Worm (Caenorhabditis elegans) whole organism, L1 larva: ENCODE measurements around the gene clec-67.

ENCODE experiments used
- C04F5.9 ChIP-seq: sonication (generic microtip); optimal IDR thresholded peaks from 2 replicates; lab custom pipeline; 2016; ENCODE audit warnings: missing genetic modification characterization, missing compliant biosample characterization
- C16A3.4 ChIP-seq: fragments of 150-350 bp; optimal IDR thresholded peaks from 2 replicates; lab custom pipeline; 2014; ENCODE audit warnings: missing biosample characterization, missing genetic modification characterization
- aha-1 ChIP-seq: fragments of 150-350 bp; optimal IDR thresholded peaks from 2 replicates; lab custom pipeline; 2014; ENCODE audit warnings: missing biosample characterization, missing genetic modification characterization
- alr-1 ChIP-seq: fragments of 200-800 bp; sonication (Bioruptor generic); optimal IDR thresholded peaks from 2 replicates; lab custom pipeline; 2018; ENCODE audit warnings: borderline replicate concordance, mild to moderate bottlenecking, missing genetic modification characterization, missing compliant biosample characterization
- blmp-1 ChIP-seq: fragments of 150-350 bp; optimal IDR thresholded peaks from 2 replicates; lab custom pipeline; 2014; ENCODE audit warnings: missing biosample characterization, missing genetic modification characterization
- dpl-1 ChIP-seq, 3 experiments: fragments of 150-350 bp in 2 of 3; sonication (generic microtip) in 1 of 3; optimal IDR thresholded peaks; 2 replicates each; lab custom pipeline; 2014 to 2017; ENCODE audit warnings: missing biosample characterization in 3 of 3, missing genetic modification characterization in 3 of 3, missing genetic modification reagents in 3 of 3
- dsc-1 ChIP-seq: sonication (generic microtip); optimal IDR thresholded peaks from 2 replicates; lab custom pipeline; 2016; ENCODE audit warnings: mild to moderate bottlenecking, missing genetic modification characterization, missing compliant biosample characterization
- egl-13 ChIP-seq: sonication (generic microtip); optimal IDR thresholded peaks from 2 replicates; lab custom pipeline; 2016; ENCODE audit warnings: missing genotype, missing genetic modification reagents, missing genetic modification characterization, missing compliant biosample characterization
- elt-2 ChIP-seq: sonication (generic microtip); optimal IDR thresholded peaks from 2 replicates; lab custom pipeline; 2016; ENCODE audit warnings: missing genetic modification characterization, mild to moderate bottlenecking, inconsistent platforms, missing compliant biosample characterization, missing genetic modification reagents
- elt-3 ChIP-seq, 6 experiments: fragments of 150-350 bp in 1 of 6; sonication (generic microtip); optimal IDR thresholded peaks; 2 replicates each; lab custom pipeline; 2017 to 2018; ENCODE audit warnings: missing biosample characterization in 6 of 6, missing genetic modification characterization in 6 of 6, inconsistent platforms in 1 of 6
- fkh-4 ChIP-seq: sonication (generic microtip); optimal IDR thresholded peaks from 2 replicates; lab custom pipeline; 2016; ENCODE audit warnings: missing compliant biosample characterization, missing genetic modification characterization, borderline replicate concordance
- hlh-17 ChIP-seq: fragments of 200-800 bp; sonication (Bioruptor generic); optimal IDR thresholded peaks from 2 replicates; lab custom pipeline; 2018; ENCODE audit warnings: missing genetic modification characterization, mild to moderate bottlenecking, missing compliant biosample characterization, moderate library complexity, borderline replicate concordance
- hpl-2 ChIP-seq: fragments of 150-350 bp; optimal IDR thresholded peaks from 2 replicates; lab custom pipeline; 2014; ENCODE audit warnings: missing biosample characterization, missing genetic modification reagents, missing genetic modification characterization
- jun-1 ChIP-seq: fragments of 150-350 bp; optimal IDR thresholded peaks from 2 replicates; lab custom pipeline; 2014; ENCODE audit warnings: missing biosample characterization, missing genetic modification reagents, missing genetic modification characterization
- lin-35 ChIP-seq, 2 experiments: fragments of 150-350 bp; optimal IDR thresholded peaks; 2 replicates each; lab custom pipeline; 2014; ENCODE audit warnings: missing biosample characterization in 2 of 2, missing genetic modification characterization in 2 of 2, missing genetic modification reagents in 2 of 2
- mef-2 ChIP-seq: fragments of 150-350 bp; optimal IDR thresholded peaks from 2 replicates; lab custom pipeline; 2014; ENCODE audit warnings: missing biosample characterization, missing genetic modification characterization
- nhr-19 ChIP-seq: fragments of 200-800 bp; sonication (Bioruptor generic); conservative IDR thresholded peaks from 2 replicates; pipeline ENCODE4 v1.3.6; 2022; ENCODE audit warnings: missing genetic modification characterization, missing compliant biosample characterization
- nhr-20 ChIP-seq: sonication (generic microtip); optimal IDR thresholded peaks from 2 replicates; lab custom pipeline; 2016; ENCODE audit warnings: mild to moderate bottlenecking, missing genetic modification characterization, missing compliant biosample characterization
- nhr-77 ChIP-seq: fragments of 150-350 bp; optimal IDR thresholded peaks from 2 replicates; lab custom pipeline; 2014; ENCODE audit warnings: missing biosample characterization, missing genetic modification characterization
- nhr-85 ChIP-seq: sonication (generic microtip); peaks from one replicate; lab custom pipeline; 2016; ENCODE audit warnings: missing genetic modification characterization, inconsistent platforms, missing compliant biosample characterization
- nhr-90 ChIP-seq: sonication (generic microtip); optimal IDR thresholded peaks from 2 replicates; lab custom pipeline; 2016; ENCODE audit warnings: mild to moderate bottlenecking, missing genetic modification characterization, missing compliant biosample characterization; ENCODE audit not compliant: poor library complexity
- pag-3 ChIP-seq: sonication (generic microtip); optimal IDR thresholded peaks from 2 replicates; lab custom pipeline; 2017; ENCODE audit warnings: missing genetic modification characterization, mild to moderate bottlenecking, missing compliant biosample characterization, antibody characterized with exemption, borderline replicate concordance; ENCODE audit not compliant: insufficient read depth
- pax-3 ChIP-seq: fragments of 200-800 bp; sonication (Bioruptor generic); optimal IDR thresholded peaks from 2 replicates; lab custom pipeline; 2018; ENCODE audit warnings: mild to moderate bottlenecking, missing genetic modification characterization, moderate library complexity, missing compliant biosample characterization
- pqm-1 ChIP-seq: sonication (generic microtip); optimal IDR thresholded peaks from 3 replicates; lab custom pipeline; 2017; ENCODE audit warnings: missing biosample characterization, missing genetic modification characterization
- rnt-1 ChIP-seq: sonication (generic microtip); optimal IDR thresholded peaks from 2 replicates; lab custom pipeline; 2016; ENCODE audit warnings: mild to moderate bottlenecking, missing genetic modification characterization, moderate library complexity, missing compliant biosample characterization
- snu-23 ChIP-seq: sonication (generic microtip); optimal IDR thresholded peaks from 2 replicates; lab custom pipeline; 2016; ENCODE audit warnings: missing genetic modification characterization, missing compliant biosample characterization
- unc-130 ChIP-seq: fragments of 150-350 bp; optimal IDR thresholded peaks from 2 replicates; lab custom pipeline; 2017; ENCODE audit warnings: missing biosample characterization, missing genetic modification characterization, inconsistent platforms
- unc-98 ChIP-seq: fragments of 200-800 bp; sonication (Bioruptor generic); IDR thresholded peaks from 2 replicates; pipeline ENCODE4 v1.3.6; 2022; ENCODE audit warnings: missing genetic modification characterization, missing compliant biosample characterization
- vab-15 ChIP-seq: sonication (generic microtip); optimal IDR thresholded peaks from 2 replicates; lab custom pipeline; 2017; ENCODE audit warnings: missing genotype, mild to moderate bottlenecking, missing genetic modification characterization, missing compliant biosample characterization
- xbp-1 ChIP-seq: sonication (generic microtip); optimal IDR thresholded peaks from 2 replicates; lab custom pipeline; 2016; ENCODE audit warnings: missing genetic modification characterization, missing compliant biosample characterization
- zag-1 ChIP-seq: fragments of 150-350 bp; optimal IDR thresholded peaks from 2 replicates; lab custom pipeline; 2014; ENCODE audit warnings: missing biosample characterization, missing genetic modification characterization
- zip-4 ChIP-seq: fragments of 200-800 bp; sonication (Bioruptor generic); optimal IDR thresholded peaks from 2 replicates; lab custom pipeline; 2018; ENCODE audit warnings: mild to moderate bottlenecking, missing genetic modification characterization, moderate library complexity, missing compliant biosample characterization

clec-67 gene

DNA sequence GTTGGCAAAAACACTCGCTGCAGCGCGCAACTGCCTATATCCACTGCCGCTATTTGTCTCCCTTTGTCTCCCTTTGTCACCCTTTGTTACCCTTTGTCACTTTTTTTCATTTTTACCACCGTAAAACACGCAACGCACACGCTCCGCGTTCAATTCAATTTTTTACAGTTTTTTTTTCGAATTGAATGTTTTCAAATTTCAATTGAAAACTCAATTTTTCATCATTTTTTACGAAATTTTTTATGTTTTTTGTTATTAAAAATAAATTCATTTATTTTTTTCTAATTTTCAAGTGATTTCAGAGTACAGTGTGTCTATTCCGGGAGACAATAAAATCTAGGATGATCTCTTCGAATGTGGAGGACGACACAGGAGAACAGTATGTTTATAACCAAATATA lies 21.0 kb downstream of the clec-67 start, which contains the start of gene Y46C8AL.11:
Y46C8AL.11 (plus strand) TSS at position 301 of the 400 bp plus-strand sequence.
- no peak for TF ChIP-seq elt-2 (tag; lab: Kevin White, UChicago)
- TF ChIP-seq blmp-1, result no peak

DNA sequence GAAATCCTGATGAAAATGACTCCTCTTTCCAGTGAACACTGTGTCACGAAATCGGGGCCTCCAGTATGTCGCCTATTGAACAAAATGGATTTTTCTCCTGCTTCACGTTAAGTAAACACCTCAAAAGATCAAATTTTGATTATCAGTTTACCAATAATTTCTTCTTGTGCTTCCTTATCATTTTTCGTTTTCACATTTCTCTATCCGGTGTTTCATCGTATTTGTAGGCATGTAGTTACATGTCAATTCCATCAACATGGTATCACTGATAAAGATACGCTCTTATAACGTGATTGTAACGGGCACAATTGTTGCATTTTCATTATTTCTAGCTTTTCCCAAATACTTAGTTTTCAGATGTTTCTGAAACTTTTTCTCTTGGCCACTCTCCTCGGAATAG lies 22.5 kb downstream of the clec-67 start, which contains the start of gene clec-72:
clec-72 (plus strand) TSS at position 358 of the 400 bp plus-strand sequence.
- TF ChIP-seq dsc-1, result no peak
- peak; percentile 78 for TF ChIP-seq pqm-1
- TF ChIP-seq hlh-17 (GFP tag; lab: Kevin White, UChicago), result no peak
- peak; percentile 13 for TF ChIP-seq nhr-20 (tag; lab: Kevin White, UChicago)
- no peak for TF ChIP-seq C04F5.9 (tag; lab: Kevin White, UChicago)
- TF ChIP-seq lin-35 (GFP tag; optimal IDR thresholded peaks at IDR 0.05; lab: Kevin White, UChicago), result peak in 1 of 2 experiments; percentile 10
- peak; percentile 78 for TF ChIP-seq jun-1 (tag; lab: Kevin White, UChicago)
- TF ChIP-seq elt-2 (tag; lab: Kevin White, UChicago), result peak; percentile 98
- no peak for TF ChIP-seq zag-1 (tag; lab: Kevin White, UChicago)

DNA sequence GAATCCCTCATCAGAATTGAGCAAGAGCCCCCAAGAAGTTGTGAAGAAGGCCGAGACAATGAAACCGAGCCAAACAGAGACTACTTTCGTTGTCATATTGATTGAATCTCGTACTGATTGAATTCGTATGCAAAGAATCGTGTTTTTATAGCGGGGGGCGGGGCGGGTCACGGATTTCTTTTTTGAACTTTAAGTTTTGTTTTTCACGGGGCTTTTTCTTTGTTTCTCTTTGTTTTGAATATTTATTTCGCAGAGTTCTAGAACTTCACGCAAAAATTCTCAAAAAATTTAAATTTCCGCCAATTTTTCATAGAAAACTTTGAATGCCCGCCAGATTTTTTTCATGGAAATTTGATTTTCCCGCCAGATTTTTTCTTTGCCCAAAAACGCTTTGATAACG lies 34.1 kb downstream of the clec-67 start, which contains the start of gene clec-73:
clec-73 (minus strand) TSS at position 101 of the 400 bp plus-strand sequence.
- no peak for TF ChIP-seq elt-3 (tag; optimal IDR thresholded peaks at IDR 0.05; lab: Kevin White, UChicago)
- no peak for TF ChIP-seq aha-1 (tag; lab: Kevin White, UChicago)
- no peak for TF ChIP-seq zip-4
- no peak for TF ChIP-seq fkh-4 (tag; lab: Kevin White, UChicago)
- TF ChIP-seq xbp-1 (tag; lab: Kevin White, UChicago), result no peak
- TF ChIP-seq rnt-1 (tag; lab: Kevin White, UChicago), result no peak
- TF ChIP-seq nhr-20 (tag; lab: Kevin White, UChicago), result no peak
- TF ChIP-seq snu-23 (GFP tag; lab: Kevin White, UChicago), result no peak
- no peak for TF ChIP-seq unc-98
- no peak for TF ChIP-seq pag-3 (tag; lab: Kevin White, UChicago)
- no peak for TF ChIP-seq mef-2
- TF ChIP-seq egl-13, result no peak
- TF ChIP-seq zag-1 (tag; lab: Kevin White, UChicago), result no peak
- TF ChIP-seq pqm-1, result no peak
- TF ChIP-seq alr-1 (tag; lab: Kevin White, UChicago), result no peak
- no peak for TF ChIP-seq C04F5.9 (tag; lab: Kevin White, UChicago)

DNA sequence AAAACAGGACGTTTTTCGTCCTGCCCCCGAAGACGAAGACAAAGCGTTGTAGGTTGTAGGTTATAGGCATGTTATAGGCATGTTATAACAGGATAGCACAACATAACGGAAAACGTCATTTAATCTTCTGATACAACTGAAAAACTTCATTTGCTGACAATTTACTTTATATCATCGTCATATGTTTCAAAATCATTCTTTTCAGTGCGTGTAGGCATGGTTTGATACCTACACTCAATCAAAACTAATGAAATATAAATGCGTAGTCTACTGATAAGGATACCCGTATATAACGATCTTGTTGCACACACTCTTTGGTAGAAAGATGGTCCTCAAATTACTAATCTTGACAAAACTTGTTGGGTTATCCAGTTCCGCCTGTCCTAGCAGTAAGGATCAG lies 34.7 kb downstream of the clec-67 start, which contains the start of gene clec-74:
clec-74 (plus strand) TSS at position 301 of the 400 bp plus-strand sequence.
- no peak for TF ChIP-seq nhr-90 (tag; lab: Kevin White, UChicago)
- TF ChIP-seq xbp-1 (tag; lab: Kevin White, UChicago), result no peak
- TF ChIP-seq hpl-2 (GFP tag; lab: Kevin White, UChicago), result no peak
- TF ChIP-seq nhr-85 (tag; lab: Kevin White, UChicago), result no peak
- TF ChIP-seq nhr-19 (GFP tag; lab: Robert Waterston, UW), result no peak
- TF ChIP-seq pax-3, result no peak
- TF ChIP-seq dpl-1 (GFP tag; optimal IDR thresholded peaks at IDR 0.05; lab: Kevin White, UChicago), result no peak
- no peak for TF ChIP-seq zag-1 (tag; lab: Kevin White, UChicago)
- no peak for TF ChIP-seq vab-15 (tag; lab: Kevin White, UChicago)
- TF ChIP-seq nhr-77 (tag; lab: Kevin White, UChicago), result no peak

DNA sequence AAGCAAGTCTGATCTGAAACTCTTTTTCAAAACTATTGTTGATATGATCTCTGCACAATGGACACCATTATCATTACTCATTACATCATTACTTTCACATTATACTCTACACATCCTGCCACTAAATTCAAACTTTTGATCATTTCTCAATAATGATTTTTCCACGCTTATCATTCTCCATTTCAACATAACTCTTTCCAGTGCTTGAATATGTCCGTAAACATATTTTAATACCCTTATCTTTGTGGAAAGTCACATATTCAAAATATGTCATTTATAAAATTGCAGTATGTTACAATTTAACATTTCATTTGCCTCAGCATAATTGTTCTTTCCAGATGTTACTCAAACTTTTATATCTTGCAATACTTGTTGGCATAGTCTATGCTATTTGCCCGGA lies 38.4 kb downstream of the clec-67 start, which contains the start of gene clec-75:
clec-75 (plus strand) TSS at position 339 of the 400 bp plus-strand sequence.
- TF ChIP-seq unc-130 (tag; lab: Kevin White, UChicago), result no peak
- no peak for TF ChIP-seq C16A3.4 (tag; lab: Kevin White, UChicago)
- TF ChIP-seq elt-2 (tag; lab: Kevin White, UChicago), result peak; percentile 70
- TF ChIP-seq, all 84 proteins: peak for 1
